Fruit fly (Drosophila melanogaster) whole organism, pupa: ENCODE data around the gene snf.

Experiments used
- CG10348 ChIP-seq: fragments of 200-800 bp; sonication (Bioruptor generic); IDR thresholded peaks from 2 replicates; pipeline ENCODE4 v1.3.6; 2022; ENCODE audit warnings: missing biosample characterization, missing genetic modification characterization
- CG12605 ChIP-seq: fragments of 200-800 bp; sonication (Bioruptor generic); IDR thresholded peaks from 2 replicates; pipeline ENCODE4 v1.3.6; 2022; ENCODE audit warnings: missing biosample characterization, missing genetic modification characterization
- CG13204 ChIP-seq: fragments of 200-800 bp; sonication (Bioruptor generic); optimal IDR thresholded peaks from 2 replicates; lab custom pipeline; 2018; ENCODE audit warnings: missing biosample characterization, mild to moderate bottlenecking, missing genetic modification characterization, moderate library complexity
- CG14655 ChIP-seq: fragments of 200-800 bp; sonication (Bioruptor generic); optimal IDR thresholded peaks from 3 replicates; lab custom pipeline; 2017; ENCODE audit warnings: mild to moderate bottlenecking, missing biosample characterization, missing genetic modification reagents, missing genetic modification characterization
- CG15710 ChIP-seq: fragments of 200-800 bp; sonication (Bioruptor generic); optimal IDR thresholded peaks from 2 replicates; lab custom pipeline; 2018; ENCODE audit warnings: missing biosample characterization, mild to moderate bottlenecking, missing genetic modification characterization, moderate library complexity
- CG17806 ChIP-seq: fragments of 200-800 bp; sonication (Bioruptor generic); optimal IDR thresholded peaks from 2 replicates; lab custom pipeline; 2018; ENCODE audit warnings: missing biosample characterization, mild to moderate bottlenecking, missing genetic modification characterization, moderate library complexity
- CG32121 ChIP-seq: fragments of 200-800 bp; sonication (Bioruptor generic); IDR thresholded peaks from 2 replicates; pipeline ENCODE4 v1.3.6; 2022; ENCODE audit warnings: missing biosample characterization, missing genetic modification characterization
- CG34367 ChIP-seq: fragments of 200-800 bp; sonication (Bioruptor generic); optimal IDR thresholded peaks from 2 replicates; lab custom pipeline; 2018; ENCODE audit warnings: missing biosample characterization, mild to moderate bottlenecking, missing genetic modification characterization
- CG4496 ChIP-seq: fragments of 200-800 bp; sonication (Bioruptor generic); IDR thresholded peaks from 3 replicates; pipeline ENCODE4 v1.3.6; 2022; ENCODE audit warnings: missing biosample characterization, missing genetic modification characterization
- CG8159 ChIP-seq: fragments of 200-800 bp; sonication (Bioruptor generic); optimal IDR thresholded peaks from 3 replicates; lab custom pipeline; 2018; ENCODE audit warnings: missing biosample characterization, mild to moderate bottlenecking, missing genetic modification characterization, moderate library complexity
- CG8301 ChIP-seq: fragments of 200-800 bp; sonication (Bioruptor generic); optimal IDR thresholded peaks from 2 replicates; lab custom pipeline; 2018; ENCODE audit warnings: missing biosample characterization, mild to moderate bottlenecking, missing genetic modification characterization
- CG9948 ChIP-seq: fragments of 200-800 bp; sonication (Bioruptor generic); optimal IDR thresholded peaks from 2 replicates; lab custom pipeline; 2018; ENCODE audit warnings: missing biosample characterization, mild to moderate bottlenecking, missing genetic modification characterization, moderate library complexity
- D1 ChIP-seq: fragments of 200-800 bp; sonication (Bioruptor generic); optimal IDR thresholded peaks from 2 replicates; lab custom pipeline; 2018; ENCODE audit warnings: missing biosample characterization, mild to moderate bottlenecking, missing genetic modification characterization, moderate library complexity
- EcR ChIP-seq: fragments of 200-800 bp; sonication (Bioruptor generic); optimal IDR thresholded peaks from 3 replicates; lab custom pipeline; 2019; ENCODE audit warnings: missing biosample characterization, missing genetic modification characterization, mild to moderate bottlenecking, moderate library complexity, missing genetic modification reagents
- Ets98B ChIP-seq: fragments of 200-800 bp; sonication (Bioruptor generic); IDR thresholded peaks from 2 replicates; pipeline ENCODE4 v1.3.6; 2022; ENCODE audit warnings: missing biosample characterization, missing genetic modification characterization
- Pif1A ChIP-seq: fragments of 200-800 bp; sonication (Bioruptor generic); optimal IDR thresholded peaks from 3 replicates; lab custom pipeline; 2016; ENCODE audit warnings: missing biosample characterization, missing genetic modification characterization
- Pif1B ChIP-seq: fragments of 200-800 bp; sonication (Bioruptor generic); optimal IDR thresholded peaks from 3 replicates; lab custom pipeline; 2016; ENCODE audit warnings: missing biosample characterization, missing genetic modification characterization
- Snoo ChIP-seq: fragments of 200-800 bp; sonication (Bioruptor generic); optimal IDR thresholded peaks from 3 replicates; lab custom pipeline; 2017; ENCODE audit warnings: missing biosample characterization, mild to moderate bottlenecking, missing genetic modification characterization, inconsistent platforms
- fd96Ca ChIP-seq: fragments of 200-800 bp; sonication (Bioruptor generic); IDR thresholded peaks from 3 replicates; pipeline ENCODE4 v1.3.6; 2022; ENCODE audit warnings: missing biosample characterization, missing genetic modification characterization
- gl ChIP-seq: fragments of 200-800 bp; sonication (Bioruptor generic); optimal IDR thresholded peaks from 2 replicates; lab custom pipeline; 2018; ENCODE audit warnings: missing biosample characterization, mild to moderate bottlenecking, missing genetic modification characterization
- rn ChIP-seq: fragments of 200-800 bp; sonication (Bioruptor generic); IDR thresholded peaks from 2 replicates; pipeline ENCODE4 v1.3.6; 2022; ENCODE audit warnings: missing biosample characterization, missing genetic modification characterization

Gene snf

DNA sequence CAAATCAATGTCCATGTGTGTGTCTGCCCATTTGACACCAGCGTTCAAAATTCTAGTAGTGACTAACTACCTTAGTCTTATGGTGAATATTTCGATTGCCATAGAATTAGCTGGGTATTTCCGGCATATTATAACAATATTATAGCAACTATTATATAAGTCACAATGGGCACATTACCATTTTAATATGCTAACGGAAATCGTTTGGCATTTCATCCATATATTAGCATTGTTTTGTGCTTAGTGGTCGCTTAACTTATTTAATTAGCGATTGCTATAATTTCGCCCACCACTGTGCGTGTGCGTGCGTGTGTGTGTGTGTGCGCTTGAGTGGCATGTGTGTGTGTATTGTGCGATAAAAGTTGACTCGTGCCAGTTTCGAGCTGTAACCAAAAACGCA is 27.7 kb downstream of the snf start:
- TF ChIP-seq D1 (tag; lab: Kevin White, UChicago) (no peak), CG17806 (tag; lab: Kevin White, UChicago) (no peak), CG4496 (GFP tag; lab: Robert Waterston, UW) (peak; percentile 23; the same call in 1 of the 3 replicates), CG8159 (tag; lab: Kevin White, UChicago) (peak; percentile 53), CG12605 (no peak; the same call in 1 of the 2 replicates), Pif1A (no peak), CG8301 (tag; lab: Kevin White, UChicago) (peak; percentile 24), Pif1B (GFP tag; lab: Kevin White, UChicago) (no peak), CG15710 (tag; lab: Kevin White, UChicago) (peak; percentile 34), Ets98B (0 out of 2 replicates have a peak, but pooled peaks have one; percentile 22), CG32121 (GFP tag; lab: Robert Waterston, UW) (peak; percentile 64), CG14655 (GFP tag; lab: Kevin White, UChicago) (peak; percentile 18), gl (no peak), CG9948 (tag; lab: Kevin White, UChicago) (peak; percentile 15), CG13204 (GFP tag; lab: Kevin White, UChicago) (no peak)
- TF ChIP-seq, all 21 proteins: peak for 8

- TF ChIP-seq CG34367 (tag; lab: Kevin White, UChicago) (no peak), fd96Ca (GFP tag; lab: Robert Waterston, UW) (no peak), CG10348 (GFP tag; lab: Robert Waterston, UW) (no peak), CG32121 (GFP tag; lab: Robert Waterston, UW) (no peak), gl (no peak), EcR (GFP tag; lab: Kevin White, UChicago) (no peak), D1 (tag; lab: Kevin White, UChicago) (no peak), CG4496 (GFP tag; lab: Robert Waterston, UW) (no peak), CG12605 (no peak), Snoo (no peak), Ets98B (no peak), Pif1A (no peak)
Observed at dm6 chrX:5337316-5337715, 28.3 kb downstream of the snf start.

- TF ChIP-seq CG17806 (tag; lab: Kevin White, UChicago), result no peak
- TF ChIP-seq CG14655 (GFP tag; lab: Kevin White, UChicago), result peak; percentile 30
- TF ChIP-seq CG9948 (tag; lab: Kevin White, UChicago), result no peak
- no peak for TF ChIP-seq Pif1A
- TF ChIP-seq EcR (GFP tag; lab: Kevin White, UChicago), result no peak
- TF ChIP-seq, all 21 proteins: peak for 1
Observed at dm6 chrX:5338435-5338834, 29.4 kb downstream of the snf start.

DNA sequence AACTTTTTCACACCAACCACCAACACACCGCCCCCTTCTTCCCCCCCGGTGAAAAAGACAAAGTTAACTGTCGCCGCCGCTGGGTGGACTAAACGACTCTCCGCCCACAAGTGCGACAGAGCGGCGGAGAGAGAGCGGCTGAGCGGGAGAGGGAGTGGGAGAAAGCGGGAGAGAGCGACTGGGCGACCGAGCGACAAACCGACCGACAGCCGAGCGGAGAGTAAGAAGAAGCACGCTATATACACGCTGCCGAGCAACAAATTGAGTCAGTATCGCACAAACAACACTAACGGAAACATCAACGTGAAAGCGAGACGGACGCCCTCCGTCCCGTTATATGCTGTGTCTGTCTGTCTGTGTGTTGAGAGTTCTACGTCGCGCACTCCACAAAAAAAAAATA is 30.9 kb downstream of the snf start, which contains the start of gene SK:
TSS of gene SK (plus strand) at position 267 of the 400 bp plus-strand sequence.
- TF ChIP-seq Ets98B, result peak; percentile 65; the same call in 1 of the 2 replicates
- peak; percentile 63; the same call in 1 of the 2 replicates for TF ChIP-seq CG32121 (GFP tag; lab: Robert Waterston, UW)
- TF ChIP-seq fd96Ca (GFP tag; lab: Robert Waterston, UW), result peak; percentile 52; the same call in 1 of the 3 replicates
- TF ChIP-seq CG13204 (GFP tag; lab: Kevin White, UChicago), result no peak

dm6 chrX:5349899-5350575 is 41.0 kb downstream of the snf start:
- no peak for TF ChIP-seq EcR (GFP tag; lab: Kevin White, UChicago)
- no peak for TF ChIP-seq Snoo
- TF ChIP-seq Ets98B, result peak; percentile 29; the same call in 1 of the 2 replicates
- no peak for TF ChIP-seq gl
- TF ChIP-seq Pif1B (GFP tag; lab: Kevin White, UChicago), result no peak
- peak; percentile 31; the same call in 1 of the 3 replicates for TF ChIP-seq CG4496 (GFP tag; lab: Robert Waterston, UW)
- TF ChIP-seq CG34367 (tag; lab: Kevin White, UChicago), result no peak
- TF ChIP-seq CG8159 (tag; lab: Kevin White, UChicago), result no peak
- no peak for TF ChIP-seq CG14655 (GFP tag; lab: Kevin White, UChicago)
- TF ChIP-seq CG15710 (tag; lab: Kevin White, UChicago), result no peak
- TF ChIP-seq CG32121 (GFP tag; lab: Robert Waterston, UW), result peak; percentile 28; the same call in 1 of the 2 replicates
- TF ChIP-seq Pif1A, result no peak
- no peak for TF ChIP-seq CG8301 (tag; lab: Kevin White, UChicago)
- no peak for TF ChIP-seq CG9948 (tag; lab: Kevin White, UChicago)
- no peak for TF ChIP-seq rn (GFP tag; lab: Robert Waterston, UW)
- TF ChIP-seq fd96Ca (GFP tag; lab: Robert Waterston, UW), result peak; percentile 31; the same call in 1 of the 3 replicates
- no peak for TF ChIP-seq CG17806 (tag; lab: Kevin White, UChicago)
- no peak for TF ChIP-seq CG12605
- no peak for TF ChIP-seq CG10348 (GFP tag; lab: Robert Waterston, UW)
- TF ChIP-seq D1 (tag; lab: Kevin White, UChicago), result no peak
- no peak for TF ChIP-seq CG13204 (GFP tag; lab: Kevin White, UChicago)

dm6 chrX:5357035-5357434 is 48.0 kb downstream of the snf start:
- no peak for TF ChIP-seq CG34367 (tag; lab: Kevin White, UChicago)
- TF ChIP-seq CG9948 (tag; lab: Kevin White, UChicago), result no peak
- TF ChIP-seq Snoo, result no peak
- no peak for TF ChIP-seq CG12605
- no peak for TF ChIP-seq CG17806 (tag; lab: Kevin White, UChicago)
- no peak for TF ChIP-seq Pif1A
- TF ChIP-seq gl, result no peak
- TF ChIP-seq D1 (tag; lab: Kevin White, UChicago), result no peak
- TF ChIP-seq CG4496 (GFP tag; lab: Robert Waterston, UW), result no peak
- TF ChIP-seq EcR (GFP tag; lab: Kevin White, UChicago), result no peak
- TF ChIP-seq Ets98B, result no peak
